Fruit fly (Drosophila melanogaster) whole organism, embryonic: ENCODE data around the gene SrpRalpha.
A peak's percentile ranks its signal among the peaks of the same experiment; 100 is the strongest.

Experiments used
- Aef1 ChIP-seq: fragments of 200-800 bp; sonication (Bioruptor generic); IDR thresholded peaks from 3 replicates; pipeline ENCODE4 v1.3.6; 2022; ENCODE audit warnings: missing biosample characterization, missing genetic modification characterization
- CG12769 ChIP-seq: fragments of 200-800 bp; sonication (Bioruptor generic); optimal IDR thresholded peaks from 2 replicates; lab custom pipeline; 2019; ENCODE audit warnings: missing biosample characterization, mild to moderate bottlenecking, missing genetic modification characterization, moderate library complexity
- CG13424 ChIP-seq: fragments of 200-800 bp; sonication (Bioruptor generic); optimal IDR thresholded peaks from 2 replicates; lab custom pipeline; 2019; ENCODE audit warnings: missing biosample characterization, mild to moderate bottlenecking, missing genetic modification characterization, moderate library complexity
- CG15601 ChIP-seq: fragments of 200-800 bp; sonication (Bioruptor generic); optimal IDR thresholded peaks from 3 replicates; lab custom pipeline; 2019; ENCODE audit warnings: missing biosample characterization, mild to moderate bottlenecking, missing genetic modification characterization, moderate library complexity
- CG1832 ChIP-seq: fragments of 200-800 bp; sonication (Bioruptor generic); optimal IDR thresholded peaks from 2 replicates; lab custom pipeline; 2017; ENCODE audit warnings: missing biosample characterization, mild to moderate bottlenecking, missing genetic modification characterization, inconsistent platforms
- CG18764 ChIP-seq: fragments of 200-800 bp; sonication (Bioruptor generic); optimal IDR thresholded peaks from 3 replicates; lab custom pipeline; 2016; ENCODE audit warnings: missing biosample characterization, missing genetic modification characterization
- CG4360 ChIP-seq: fragments of 200-800 bp; sonication (Bioruptor generic); IDR thresholded peaks from 2 replicates; pipeline ENCODE4 v1.3.6; 2022; ENCODE audit warnings: missing biosample characterization, missing genetic modification characterization
- CG4617 ChIP-seq: fragments of 200-800 bp; sonication (Bioruptor generic); optimal IDR thresholded peaks from 3 replicates; lab custom pipeline; 2016; ENCODE audit warnings: missing biosample characterization, missing genetic modification characterization, borderline replicate concordance
- CG6254 ChIP-seq: fragments of 200-800 bp; sonication (Bioruptor generic); optimal IDR thresholded peaks from 3 replicates; lab custom pipeline; 2017; ENCODE audit warnings: mild to moderate bottlenecking, missing biosample characterization, missing genetic modification reagents, missing genetic modification characterization
- CG6272 ChIP-seq: fragments of 200-800 bp; sonication (Bioruptor generic); IDR thresholded peaks from 2 replicates; pipeline ENCODE4 v1.3.6; 2022; ENCODE audit warnings: missing biosample characterization, missing genetic modification characterization
- CG6689 ChIP-seq: fragments of 200-800 bp; sonication (Bioruptor generic); IDR thresholded peaks from 2 replicates; pipeline ENCODE4 v1.3.6; 2022; ENCODE audit warnings: missing biosample characterization, missing genetic modification characterization
- CG6791 ChIP-seq: fragments of 200-800 bp; sonication (Bioruptor generic); IDR thresholded peaks from 3 replicates; pipeline ENCODE4 v1.3.6; 2022; ENCODE audit warnings: missing biosample characterization, missing genetic modification characterization; ENCODE audit not compliant: partially characterized antibody
- CG7928 ChIP-seq: fragments of 200-800 bp; sonication (Bioruptor generic); optimal IDR thresholded peaks from 2 replicates; lab custom pipeline; 2017; ENCODE audit warnings: missing biosample characterization, mild to moderate bottlenecking, missing genetic modification characterization
- CG8478 ChIP-seq: fragments of >200 bp; optimal IDR thresholded peaks from 2 replicates; lab custom pipeline; 2018
- D ChIP-seq, 2 experiments: fragments of 200-800 bp in 1 of 2; fragments of >200 bp in 1 of 2; sonication (Bioruptor generic) in 1 of 2; optimal IDR thresholded peaks; 2 replicates in 1 of 2; 3 replicates in 1 of 2; lab custom pipeline; 2017; ENCODE audit warnings: mild to moderate bottlenecking in 1 of 2, missing biosample characterization in 1 of 2, missing genetic modification characterization in 1 of 2, missing genetic modification reagents in 1 of 2
- Fer1 ChIP-seq: fragments of 200-800 bp; sonication (Bioruptor generic); optimal IDR thresholded peaks from 2 replicates; lab custom pipeline; 2017; ENCODE audit warnings: missing biosample characterization, mild to moderate bottlenecking, missing genetic modification characterization
- HmgD ChIP-seq: fragments of 200-800 bp; sonication (Bioruptor generic); optimal IDR thresholded peaks from 3 replicates; lab custom pipeline; 2016; ENCODE audit warnings: missing biosample characterization, missing genetic modification characterization
- MBD-R2 ChIP-seq: fragments of 200-800 bp; sonication (Bioruptor generic); IDR thresholded peaks from 2 replicates; pipeline ENCODE4 v1.3.6; 2022; ENCODE audit warnings: missing biosample characterization, missing genetic modification characterization
- MESR4 ChIP-seq: fragments of 200-800 bp; sonication (Bioruptor generic); optimal IDR thresholded peaks from 2 replicates; lab custom pipeline; 2018; ENCODE audit warnings: missing biosample characterization, mild to moderate bottlenecking, missing genetic modification characterization, moderate library complexity
- Nf-YC ChIP-seq: fragments of 200-800 bp; optimal IDR thresholded peaks from 3 replicates; lab custom pipeline; 2019; ENCODE audit warnings: missing biosample characterization, mild to moderate bottlenecking, missing genetic modification characterization, moderate library complexity
- Sry-β ChIP-seq: fragments of 200-800 bp; sonication (Bioruptor generic); optimal IDR thresholded peaks from 2 replicates; lab custom pipeline; 2018; ENCODE audit warnings: missing biosample characterization, mild to moderate bottlenecking, missing genetic modification characterization, moderate library complexity
- Usf ChIP-seq: fragments of 200-800 bp; sonication (Bioruptor generic); optimal IDR thresholded peaks from 2 replicates; lab custom pipeline; 2017; ENCODE audit warnings: missing genotype, missing biosample characterization, missing genetic modification characterization
- amos ChIP-seq: fragments of 200-800 bp; sonication (Bioruptor generic); IDR thresholded peaks from 2 replicates; pipeline ENCODE4 v1.3.6; 2022; ENCODE audit warnings: missing biosample characterization, missing genetic modification characterization; ENCODE audit not compliant: partially characterized antibody
- cg ChIP-seq: fragments of 200-800 bp; sonication (Bioruptor generic); optimal IDR thresholded peaks from 3 replicates; lab custom pipeline; 2019; ENCODE audit warnings: missing biosample characterization, mild to moderate bottlenecking, missing genetic modification characterization, moderate library complexity
- chinmo ChIP-seq: fragments of 200-800 bp; sonication (Bioruptor generic); IDR thresholded peaks from 4 replicates; pipeline ENCODE4 v1.3.6; 2022; ENCODE audit warnings: missing biosample characterization, missing genetic modification characterization; ENCODE audit not compliant: partially characterized antibody
- crol ChIP-seq: fragments of 200-800 bp; sonication (Bioruptor generic); IDR thresholded peaks from 2 replicates; pipeline ENCODE4 v1.3.6; 2022; ENCODE audit warnings: missing biosample characterization, missing genetic modification characterization
- dimm ChIP-seq: fragments of 200-800 bp; sonication (Bioruptor generic); IDR thresholded peaks from 2 replicates; pipeline ENCODE4 v1.3.6; 2022; ENCODE audit warnings: missing biosample characterization, missing genetic modification characterization
- dpn ChIP-seq, 2 experiments: fragments of 200-800 bp; sonication (Bioruptor generic); optimal IDR thresholded peaks; 3 replicates each; lab custom pipeline; 2016; ENCODE audit warnings: missing biosample characterization in 2 of 2, missing genetic modification characterization in 2 of 2
- eyg ChIP-seq: fragments of 200-800 bp; sonication (Bioruptor generic); optimal IDR thresholded peaks from 3 replicates; lab custom pipeline; 2016; ENCODE audit warnings: missing biosample characterization, missing genetic modification characterization
- fu2 ChIP-seq: fragments of 200-800 bp; sonication (Bioruptor generic); optimal IDR thresholded peaks from 2 replicates; lab custom pipeline; 2016; ENCODE audit warnings: missing biosample characterization, missing genetic modification characterization
- gfzf ChIP-seq: fragments of 200-800 bp; sonication (Bioruptor generic); optimal IDR thresholded peaks from 2 replicates; lab custom pipeline; 2016; ENCODE audit warnings: missing biosample characterization, mild to moderate bottlenecking, missing genetic modification characterization, moderate library complexity
- hkb ChIP-seq, 2 experiments: fragments of 200-800 bp in 1 of 2; fragments of >200 bp in 1 of 2; sonication (Bioruptor generic) in 1 of 2; IDR thresholded peaks in 1 of 2; optimal IDR thresholded peaks in 1 of 2; 2 replicates each; pipeline versions ENCODE4 v1.3.6 to Lab custom; 2017 to 2022; ENCODE audit warnings: missing biosample characterization in 1 of 2, missing genetic modification characterization in 1 of 2
- klu ChIP-seq: fragments of 200-800 bp; sonication (Bioruptor generic); IDR thresholded peaks from 2 replicates; pipeline ENCODE4 v1.3.6; 2022; ENCODE audit warnings: missing biosample characterization, missing genetic modification characterization
- lbe ChIP-seq: fragments of 200-800 bp; sonication (Bioruptor generic); optimal IDR thresholded peaks from 2 replicates; lab custom pipeline; 2016; ENCODE audit warnings: missing biosample characterization, mild to moderate bottlenecking, missing genetic modification characterization
- lola ChIP-seq, 3 experiments: fragments of >200 bp in 2 of 3; fragments of 200-800 bp in 1 of 3; sonication (Bioruptor generic) in 1 of 3; optimal IDR thresholded peaks; 2 replicates each; lab custom pipeline; 2017 to 2019; ENCODE audit warnings: missing biosample characterization in 3 of 3, missing genetic modification characterization in 3 of 3, mild to moderate bottlenecking in 1 of 3, moderate library complexity in 1 of 3
- mirr ChIP-seq: fragments of 200-800 bp; sonication (Bioruptor generic); optimal IDR thresholded peaks from 3 replicates; lab custom pipeline; 2018; ENCODE audit warnings: missing biosample characterization, mild to moderate bottlenecking, missing genetic modification characterization
- nau ChIP-seq: fragments of 200-800 bp; sonication (Bioruptor generic); optimal IDR thresholded peaks from 3 replicates; lab custom pipeline; 2017; ENCODE audit warnings: missing biosample characterization, mild to moderate bottlenecking, missing genetic modification characterization, missing genetic modification reagents
- nerfin-1 ChIP-seq: fragments of 200-800 bp; sonication (Bioruptor generic); optimal IDR thresholded peaks from 3 replicates; lab custom pipeline; 2019; ENCODE audit warnings: missing biosample characterization, mild to moderate bottlenecking, missing genetic modification characterization, moderate library complexity
- phol ChIP-seq: fragments of 200-800 bp; sonication (Bioruptor generic); optimal IDR thresholded peaks from 3 replicates; lab custom pipeline; 2018; ENCODE audit warnings: missing biosample characterization, mild to moderate bottlenecking, missing genetic modification characterization, moderate library complexity
- pros ChIP-seq: fragments of 200-800 bp; sonication (Bioruptor generic); optimal IDR thresholded peaks from 3 replicates; lab custom pipeline; 2019; ENCODE audit warnings: missing biosample characterization, mild to moderate bottlenecking, missing genetic modification characterization, moderate library complexity
- psq ChIP-seq: fragments of 200-800 bp; sonication (Bioruptor generic); optimal IDR thresholded peaks from 2 replicates; lab custom pipeline; 2017; ENCODE audit warnings: missing biosample characterization, missing genetic modification characterization
- schlank ChIP-seq: fragments of 200-800 bp; sonication (Bioruptor generic); optimal IDR thresholded peaks from 2 replicates; lab custom pipeline; 2018; ENCODE audit warnings: missing biosample characterization, mild to moderate bottlenecking, missing genetic modification characterization
- sqz ChIP-seq: fragments of 200-800 bp; sonication (Bioruptor generic); optimal IDR thresholded peaks from 3 replicates; lab custom pipeline; 2018; ENCODE audit warnings: missing biosample characterization, mild to moderate bottlenecking, missing genetic modification characterization
- ttk ChIP-seq: fragments of 200-800 bp; sonication (Bioruptor generic); IDR thresholded peaks from 2 replicates; pipeline ENCODE4 v2.1.2; 2022; ENCODE audit warnings: missing biosample characterization, missing genetic modification characterization
- wor ChIP-seq: fragments of 200-800 bp; sonication (Bioruptor generic); IDR thresholded peaks from 2 replicates; pipeline ENCODE4 v1.3.6; 2022; ENCODE audit warnings: missing biosample characterization, missing genetic modification characterization

Gene SrpRalpha

DNA sequence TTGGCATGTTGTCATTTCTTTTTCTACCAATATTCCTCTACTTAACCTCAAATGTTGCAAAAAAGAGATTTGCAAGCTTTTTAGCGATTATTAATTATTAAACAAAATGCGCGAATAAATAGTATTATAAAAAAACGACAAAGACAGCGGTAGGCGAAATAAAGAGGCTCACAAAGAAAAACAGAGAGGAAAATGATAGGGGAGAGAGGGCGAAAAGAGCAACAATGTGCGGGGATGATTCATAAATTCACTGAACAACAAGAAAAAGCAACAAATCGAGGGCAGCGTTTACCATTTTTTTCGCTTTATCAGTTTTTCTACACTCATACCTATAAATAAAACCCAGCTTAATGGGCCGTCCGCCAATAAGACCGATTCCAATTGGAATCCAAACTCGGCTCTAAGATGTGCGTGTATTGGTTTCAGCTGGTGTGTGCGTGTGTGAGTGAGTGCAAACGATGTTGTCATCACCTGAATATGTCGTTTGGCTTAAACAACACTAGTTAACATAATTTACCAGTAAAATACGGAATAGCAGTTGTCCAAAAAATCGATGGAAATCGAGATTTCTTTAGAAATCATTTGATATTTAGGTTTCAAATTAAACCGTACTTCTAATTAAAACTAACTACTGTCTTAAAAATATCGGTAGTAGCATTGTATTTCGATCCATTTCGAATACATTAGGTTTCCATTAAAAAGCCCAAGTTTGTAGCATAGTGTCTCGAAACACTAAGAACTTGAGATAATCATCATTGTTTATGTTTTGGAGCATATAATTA is 27.1 kb upstream of the SrpRalpha start (continued):
- TF ChIP-seq CG15601 (no peak), ttk (GFP tag; lab: Robert Waterston, UW) (no peak), lola (GFP tag; optimal IDR thresholded peaks at IDR 0.05; lab: Kevin White, UChicago) (no peak), pros (GFP tag; lab: Kevin White, UChicago) (no peak), MBD-R2 (peak; percentile 13; the same call in 1 of the 2 replicates), lbe (GFP tag; lab: Kevin White, UChicago) (no peak), CG7928 (GFP tag; lab: Kevin White, UChicago) (no peak), schlank (no peak), fu2 (GFP tag; lab: Kevin White, UChicago) (no peak), dimm (GFP tag; lab: Robert Waterston, UW) (no peak), CG13424 (tag; lab: Kevin White, UChicago) (peak; percentile 36)
- TF ChIP-seq, all 482 proteins: peak for 37

- no peak for TF ChIP-seq hkb (optimal IDR thresholded peaks at IDR 0.05; lab: Kevin White, UChicago)
- no peak for TF ChIP-seq hkb (GFP tag; IDR thresholded peaks at IDR 0.05; lab: Robert Waterston, UW)
- TF ChIP-seq sqz (GFP tag; lab: Kevin White, UChicago) = peak; percentile 43
- no peak for TF ChIP-seq CG6272 (GFP tag; lab: Robert Waterston, UW)
- TF ChIP-seq amos (GFP tag; lab: Robert Waterston, UW) = no peak
- peak; percentile 30 for TF ChIP-seq CG4617 (GFP tag; lab: Kevin White, UChicago)
- TF ChIP-seq phol (tag; lab: Kevin White, UChicago) = peak; percentile 36
- peak; percentile 27; the same call in 1 of the 2 replicates for TF ChIP-seq crol (GFP tag; lab: Robert Waterston, UW)
- TF ChIP-seq klu = no peak
- no peak for TF ChIP-seq Sry-β (GFP tag; lab: Kevin White, UChicago)
- peak; percentile 69; the same call in 1 of the 4 replicates for TF ChIP-seq chinmo (GFP tag; lab: Robert Waterston, UW)
- no peak for TF ChIP-seq nerfin-1 (tag; lab: Kevin White, UChicago)
- no peak for TF ChIP-seq HmgD (GFP tag; lab: Kevin White, UChicago)
- TF ChIP-seq CG6689 (GFP tag; lab: Robert Waterston, UW) = no peak
- peak; percentile 72 for TF ChIP-seq CG12769 (tag; lab: Kevin White, UChicago)
- TF ChIP-seq CG8478 (lab: Kevin White, UChicago) = peak; percentile 87
- no peak for TF ChIP-seq eyg (GFP tag; lab: Kevin White, UChicago)
- no peak for TF ChIP-seq gfzf (GFP tag; lab: Kevin White, UChicago)
- peak; percentile 31; the same call in 1 of the 3 replicates for TF ChIP-seq CG6791 (GFP tag; lab: Robert Waterston, UW)
- TF ChIP-seq CG4360 (GFP tag; lab: Robert Waterston, UW) = peak; percentile 91
- TF ChIP-seq wor = no peak
- peak; percentile 14 for TF ChIP-seq D (optimal IDR thresholded peaks at IDR 0.05; lab: Kevin White, UChicago)
- no peak for TF ChIP-seq D (GFP tag; optimal IDR thresholded peaks at IDR 0.05; lab: Kevin White, UChicago)
- no peak for TF ChIP-seq dpn (GFP tag; optimal IDR thresholded peaks at IDR 0.05; lab: Kevin White, UChicago)
- TF ChIP-seq nau (GFP tag; lab: Kevin White, UChicago) = peak; percentile 27
- TF ChIP-seq CG6254 (GFP tag; lab: Kevin White, UChicago) = no peak
- TF ChIP-seq mirr (GFP tag; lab: Kevin White, UChicago) = no peak
- TF ChIP-seq Fer1 = no peak
- TF ChIP-seq psq (GFP tag; lab: Kevin White, UChicago) = peak; percentile 86
- 0 out of 3 replicates have a peak, but pooled peaks have one; percentile 39 for TF ChIP-seq Aef1
- TF ChIP-seq CG18764 (GFP tag; lab: Kevin White, UChicago) = no peak
- TF ChIP-seq Usf (GFP tag; lab: Kevin White, UChicago) = no peak
- TF ChIP-seq CG1832 = peak; percentile 85
- TF ChIP-seq Nf-YC = peak; percentile 42
- peak; percentile 25 for TF ChIP-seq cg (GFP tag; lab: Kevin White, UChicago)
- peak; percentile 55 for TF ChIP-seq MESR4 (GFP tag; lab: Kevin White, UChicago)
Measured at dm6 chrX:11154511-11155197, 25.8 kb upstream of the SrpRalpha start.
